Worm (Caenorhabditis elegans): ENCODE results near the gene cpg-9.

- no peak for TF ChIP-seq him-1 (tag; optimal IDR thresholded peaks at IDR 0.05)
- no peak for TF ChIP-seq dao-5 (tag; optimal IDR thresholded peaks at IDR 0.05)
Measured at ce11 chrIV:3046009-3046408, 24.0 kb downstream of the cpg-9 start.

All from whole organism, L4/young adult.